Worm (Caenorhabditis elegans) whole organism, L1 larva: Measurements from ENCODE around the gene T27A10.5.

Experiments
- C04F5.9 ChIP-seq: sonication (generic microtip); optimal IDR thresholded peaks from 2 replicates; lab custom pipeline; 2016; ENCODE audit warnings: missing genetic modification characterization, missing compliant biosample characterization
- C34B4.2 ChIP-seq: sonication (generic microtip); optimal IDR thresholded peaks from 2 replicates; lab custom pipeline; 2017; ENCODE audit warnings: mild to moderate bottlenecking, missing genetic modification characterization, missing compliant biosample characterization
- Y116A8C.19 ChIP-seq: sonication (generic microtip); optimal IDR thresholded peaks from 2 replicates; lab custom pipeline; 2016; ENCODE audit warnings: missing compliant biosample characterization, missing genetic modification characterization, borderline replicate concordance
- blmp-1 ChIP-seq: fragments of 150-350 bp; optimal IDR thresholded peaks from 2 replicates; lab custom pipeline; 2014; ENCODE audit warnings: missing biosample characterization, missing genetic modification characterization
- ceh-63 ChIP-seq: fragments of 200-800 bp; sonication (Bioruptor generic); optimal IDR thresholded peaks from 2 replicates; lab custom pipeline; 2018; ENCODE audit warnings: mild to moderate bottlenecking, missing genetic modification characterization, missing compliant biosample characterization
- ceh-8 ChIP-seq: fragments of 200-800 bp; sonication (Bioruptor generic); optimal IDR thresholded peaks from 2 replicates; lab custom pipeline; 2018; ENCODE audit warnings: mild to moderate bottlenecking, missing genetic modification characterization, moderate library complexity, missing compliant biosample characterization
- ceh-88 ChIP-seq: fragments of 200-800 bp; sonication (Bioruptor generic); IDR thresholded peaks from 2 replicates; pipeline ENCODE4 v1.3.6; 2022; ENCODE audit warnings: missing genetic modification characterization, missing compliant biosample characterization
- ces-1 ChIP-seq: fragments of 150-350 bp; optimal IDR thresholded peaks from 2 replicates; lab custom pipeline; 2014; ENCODE audit warnings: missing biosample characterization, missing genetic modification reagents, missing genetic modification characterization
- dpl-1 ChIP-seq, 3 experiments: fragments of 150-350 bp in 2 of 3; sonication (generic microtip) in 1 of 3; optimal IDR thresholded peaks; 2 replicates each; lab custom pipeline; 2014 to 2017; ENCODE audit warnings: missing biosample characterization in 3 of 3, missing genetic modification characterization in 3 of 3, missing genetic modification reagents in 3 of 3
- dsc-1 ChIP-seq: sonication (generic microtip); optimal IDR thresholded peaks from 2 replicates; lab custom pipeline; 2016; ENCODE audit warnings: mild to moderate bottlenecking, missing genetic modification characterization, missing compliant biosample characterization
- efl-1 ChIP-seq, 4 experiments: fragments of 150-350 bp; optimal IDR thresholded peaks in 3 of 4; peaks in 1 of 4; 1 replicate in 1 of 4; 2 replicates in 3 of 4; lab custom pipeline; 2014; ENCODE audit warnings: missing biosample characterization in 2 of 4, missing genetic modification characterization in 2 of 4, missing genetic modification reagents in 2 of 4
- egl-13 ChIP-seq: sonication (generic microtip); optimal IDR thresholded peaks from 2 replicates; lab custom pipeline; 2016; ENCODE audit warnings: missing genotype, missing genetic modification reagents, missing genetic modification characterization, missing compliant biosample characterization
- egl-27 ChIP-seq, 2 experiments: fragments of 150-350 bp in 1 of 2; sonication (generic microtip); optimal IDR thresholded peaks; 3 replicates each; lab custom pipeline; 2017 to 2018; ENCODE audit warnings: missing biosample characterization in 2 of 2, missing genetic modification characterization in 2 of 2, missing genetic modification reagents in 2 of 2
- ets-5 ChIP-seq: fragments of 200-800 bp; sonication (Bioruptor generic); IDR thresholded peaks from 2 replicates; pipeline ENCODE4 v1.3.6; 2022; ENCODE audit warnings: missing genetic modification characterization, missing compliant biosample characterization
- fkh-8 ChIP-seq: sonication (generic microtip); optimal IDR thresholded peaks from 2 replicates; lab custom pipeline; 2016; ENCODE audit warnings: mild to moderate bottlenecking, missing genetic modification characterization, missing compliant biosample characterization
- fos-1 ChIP-seq: fragments of 150-350 bp; optimal IDR thresholded peaks from 2 replicates; lab custom pipeline; 2014; ENCODE audit warnings: missing biosample characterization, missing genetic modification characterization
- grh-1 ChIP-seq: fragments of 200-800 bp; sonication (Bioruptor generic); IDR thresholded peaks from 2 replicates; pipeline ENCODE4 v1.3.6; 2022; ENCODE audit warnings: missing genetic modification reagents, missing genetic modification characterization, missing compliant biosample characterization
- hlh-17 ChIP-seq: fragments of 200-800 bp; sonication (Bioruptor generic); optimal IDR thresholded peaks from 2 replicates; lab custom pipeline; 2018; ENCODE audit warnings: missing genetic modification characterization, mild to moderate bottlenecking, missing compliant biosample characterization, moderate library complexity, borderline replicate concordance
- hpl-2 ChIP-seq: fragments of 150-350 bp; optimal IDR thresholded peaks from 2 replicates; lab custom pipeline; 2014; ENCODE audit warnings: missing biosample characterization, missing genetic modification reagents, missing genetic modification characterization
- irx-1 ChIP-seq: sonication (generic microtip); optimal IDR thresholded peaks from 2 replicates; lab custom pipeline; 2016; ENCODE audit warnings: missing genetic modification characterization, missing compliant biosample characterization
- lin-14 ChIP-seq: fragments of 200-800 bp; sonication (Bioruptor generic); optimal IDR thresholded peaks from 2 replicates; lab custom pipeline; 2018; ENCODE audit warnings: mild to moderate bottlenecking, missing genetic modification characterization, moderate library complexity, missing compliant biosample characterization
- lin-15B ChIP-seq: fragments of 150-350 bp; sonication (generic microtip); optimal IDR thresholded peaks from 3 replicates; lab custom pipeline; 2014; ENCODE audit warnings: missing biosample characterization, missing genetic modification characterization
- lin-35 ChIP-seq, 2 experiments: fragments of 150-350 bp; optimal IDR thresholded peaks; 2 replicates each; lab custom pipeline; 2014; ENCODE audit warnings: missing biosample characterization in 2 of 2, missing genetic modification characterization in 2 of 2, missing genetic modification reagents in 2 of 2
- lir-3 ChIP-seq: sonication (generic microtip); optimal IDR thresholded peaks from 2 replicates; lab custom pipeline; 2016; ENCODE audit warnings: mild to moderate bottlenecking, missing genetic modification characterization, moderate library complexity, missing compliant biosample characterization; ENCODE audit not compliant: poor library complexity
- lsy-2 ChIP-seq, 2 experiments: fragments of 150-350 bp; optimal IDR thresholded peaks; 2 replicates each; lab custom pipeline; 2014; ENCODE audit warnings: missing biosample characterization in 2 of 2, missing genetic modification characterization in 2 of 2
- mab-9 ChIP-seq: fragments of 200-800 bp; sonication (Bioruptor generic); IDR thresholded peaks from 2 replicates; pipeline ENCODE4 v1.3.6; 2022; ENCODE audit warnings: missing genetic modification reagents, missing genetic modification characterization, missing compliant biosample characterization
- mef-2 ChIP-seq: fragments of 150-350 bp; optimal IDR thresholded peaks from 2 replicates; lab custom pipeline; 2014; ENCODE audit warnings: missing biosample characterization, missing genetic modification characterization
- nhr-12 ChIP-seq: sonication (generic microtip); optimal IDR thresholded peaks from 2 replicates; lab custom pipeline; 2017; ENCODE audit warnings: missing biosample characterization, missing genetic modification characterization
- nhr-19 ChIP-seq: fragments of 200-800 bp; sonication (Bioruptor generic); conservative IDR thresholded peaks from 2 replicates; pipeline ENCODE4 v1.3.6; 2022; ENCODE audit warnings: missing genetic modification characterization, missing compliant biosample characterization
- nhr-20 ChIP-seq: sonication (generic microtip); optimal IDR thresholded peaks from 2 replicates; lab custom pipeline; 2016; ENCODE audit warnings: mild to moderate bottlenecking, missing genetic modification characterization, missing compliant biosample characterization
- nhr-28 ChIP-seq: fragments of 150-350 bp; optimal IDR thresholded peaks from 2 replicates; lab custom pipeline; 2014; ENCODE audit warnings: missing biosample characterization, missing genetic modification characterization
- nhr-71 ChIP-seq: sonication (generic microtip); optimal IDR thresholded peaks from 2 replicates; lab custom pipeline; 2016; ENCODE audit warnings: mild to moderate bottlenecking, missing genetic modification characterization, moderate library complexity, missing compliant biosample characterization
- nhr-77 ChIP-seq: fragments of 150-350 bp; optimal IDR thresholded peaks from 2 replicates; lab custom pipeline; 2014; ENCODE audit warnings: missing biosample characterization, missing genetic modification characterization
- nhr-84 ChIP-seq: sonication (generic microtip); optimal IDR thresholded peaks from 2 replicates; lab custom pipeline; 2017; ENCODE audit warnings: missing biosample characterization, missing genetic modification characterization
- nhr-90 ChIP-seq: sonication (generic microtip); optimal IDR thresholded peaks from 2 replicates; lab custom pipeline; 2016; ENCODE audit warnings: mild to moderate bottlenecking, missing genetic modification characterization, missing compliant biosample characterization; ENCODE audit not compliant: poor library complexity
- pag-3 ChIP-seq: sonication (generic microtip); optimal IDR thresholded peaks from 2 replicates; lab custom pipeline; 2017; ENCODE audit warnings: missing genetic modification characterization, mild to moderate bottlenecking, missing compliant biosample characterization, antibody characterized with exemption, borderline replicate concordance; ENCODE audit not compliant: insufficient read depth
- rnt-1 ChIP-seq: sonication (generic microtip); optimal IDR thresholded peaks from 2 replicates; lab custom pipeline; 2016; ENCODE audit warnings: mild to moderate bottlenecking, missing genetic modification characterization, moderate library complexity, missing compliant biosample characterization
- skn-1 ChIP-seq: fragments of 150-350 bp; optimal IDR thresholded peaks from 2 replicates; lab custom pipeline; 2014; ENCODE audit warnings: missing biosample characterization, missing genetic modification characterization
- snpc-4 ChIP-seq: fragments of 150-350 bp; optimal IDR thresholded peaks from 2 replicates; lab custom pipeline; 2014; ENCODE audit warnings: missing biosample characterization, missing genetic modification characterization
- snu-23 ChIP-seq: sonication (generic microtip); optimal IDR thresholded peaks from 2 replicates; lab custom pipeline; 2016; ENCODE audit warnings: missing genetic modification characterization, missing compliant biosample characterization
- tlp-1 ChIP-seq: fragments of 150-350 bp; optimal IDR thresholded peaks from 2 replicates; lab custom pipeline; 2014; ENCODE audit warnings: missing biosample characterization, missing genetic modification characterization
- unc-62 ChIP-seq: fragments of 150-350 bp; optimal IDR thresholded peaks from 2 replicates; lab custom pipeline; 2014; ENCODE audit warnings: missing biosample characterization, missing genetic modification reagents, missing genetic modification characterization
- unc-86 ChIP-seq: sonication (generic microtip); optimal IDR thresholded peaks from 2 replicates; lab custom pipeline; 2016; ENCODE audit warnings: missing genetic modification characterization, missing compliant biosample characterization
- unc-98 ChIP-seq: fragments of 200-800 bp; sonication (Bioruptor generic); IDR thresholded peaks from 2 replicates; pipeline ENCODE4 v1.3.6; 2022; ENCODE audit warnings: missing genetic modification characterization, missing compliant biosample characterization
- vab-15 ChIP-seq: sonication (generic microtip); optimal IDR thresholded peaks from 2 replicates; lab custom pipeline; 2017; ENCODE audit warnings: missing genotype, mild to moderate bottlenecking, missing genetic modification characterization, missing compliant biosample characterization
- xbp-1 ChIP-seq: sonication (generic microtip); optimal IDR thresholded peaks from 2 replicates; lab custom pipeline; 2016; ENCODE audit warnings: missing genetic modification characterization, missing compliant biosample characterization
- zip-4 ChIP-seq: fragments of 200-800 bp; sonication (Bioruptor generic); optimal IDR thresholded peaks from 2 replicates; lab custom pipeline; 2018; ENCODE audit warnings: mild to moderate bottlenecking, missing genetic modification characterization, moderate library complexity, missing compliant biosample characterization
- ztf-4 ChIP-seq: fragments of 150-350 bp; optimal IDR thresholded peaks from 2 replicates; lab custom pipeline; 2014; ENCODE audit warnings: missing biosample characterization, missing genetic modification characterization

Gene T27A10.5

ce11 chrX:3605727-3606126 lies 32.3 kb upstream of the T27A10.5 start, which contains the start of gene C18B2.4 (continued):
- TF ChIP-seq fkh-8 (tag; lab: Kevin White, UChicago) (peak; percentile 74), irx-1 (tag; lab: Kevin White, UChicago) (peak; percentile 23), xbp-1 (tag; lab: Kevin White, UChicago) (peak; percentile 70), ces-1 (no peak), lin-15B (peak; percentile 43), blmp-1 (tag; lab: Kevin White, UChicago) (peak; percentile 42), unc-98 (GFP tag; lab: Robert Waterston, UW) (no peak), grh-1 (GFP tag; lab: Robert Waterston, UW) (no peak), ceh-88 (GFP tag; lab: Robert Waterston, UW) (no peak), hlh-17 (no peak), zip-4 (GFP tag; lab: Kevin White, UChicago) (peak; percentile 51), nhr-28 (tag; lab: Kevin White, UChicago) (no peak), fos-1 (tag; lab: Kevin White, UChicago) (peak; percentile 57), snu-23 (GFP tag; lab: Kevin White, UChicago) (peak; percentile 80), nhr-90 (no peak), lsy-2 (tag; optimal IDR thresholded peaks at IDR 0.05; lab: Kevin White, UChicago) (peak; percentile 25 to 74), nhr-84 (tag; lab: Kevin White, UChicago) (no peak), hpl-2 (GFP tag; lab: Kevin White, UChicago) (no peak), efl-1 (optimal IDR thresholded peaks at IDR 0.05; lab: Kevin White, UChicago) (peak; percentile 43 to 66), efl-1 (GFP tag; optimal IDR thresholded peaks at IDR 0.05 in 1 of 2; lab: Kevin White, UChicago) (peak in 1 of 2 experiments; percentile 36), dpl-1 (GFP tag; optimal IDR thresholded peaks at IDR 0.05; lab: Kevin White, UChicago) (peak; percentile 15 to 49 (median 29)), nhr-20 (tag; lab: Kevin White, UChicago) (peak; percentile 67), mef-2 (tag; lab: Kevin White, UChicago) (no peak), lin-14 (GFP tag; lab: Kevin White, UChicago) (peak; percentile 93), ceh-63 (no peak), ceh-8 (GFP tag; lab: Kevin White, UChicago) (no peak), ztf-4 (no peak), egl-27 (tag; optimal IDR thresholded peaks at IDR 0.05; lab: Kevin White, UChicago) (no peak), nhr-71 (peak; percentile 81), nhr-77 (tag; lab: Kevin White, UChicago) (peak; percentile 66), egl-13 (tag; lab: Kevin White, UChicago) (peak; percentile 48), lin-35 (GFP tag; optimal IDR thresholded peaks at IDR 0.05; lab: Kevin White, UChicago) (peak; percentile 45 to 79), rnt-1 (peak; percentile 67), pag-3 (tag; lab: Kevin White, UChicago) (peak; percentile 91)

ce11 chrX:3602622-3603021 lies 29.2 kb upstream of the T27A10.5 start:
- TF ChIP-seq nhr-19 (0 out of 2 replicates have a peak, but pooled peaks have one; percentile 8), lin-35 (GFP tag; optimal IDR thresholded peaks at IDR 0.05; lab: Kevin White, UChicago) (no peak), mef-2 (tag; lab: Kevin White, UChicago) (no peak), lin-14 (GFP tag; lab: Kevin White, UChicago) (peak; percentile 55), nhr-71 (peak; percentile 48), rnt-1 (peak; percentile 54), nhr-84 (tag; lab: Kevin White, UChicago) (no peak), lin-15B (no peak)

- TF ChIP-seq mab-9 (GFP tag; lab: Robert Waterston, UW) (no peak), dsc-1 (tag; lab: Kevin White, UChicago) (peak; percentile 23), egl-27 (tag; optimal IDR thresholded peaks at IDR 0.05; lab: Kevin White, UChicago) (no peak), tlp-1 (no peak), unc-86 (no peak), pag-3 (tag; lab: Kevin White, UChicago) (peak; percentile 39), ets-5 (GFP tag; lab: Robert Waterston, UW) (no peak), Y116A8C.19 (no peak), zip-4 (GFP tag; lab: Kevin White, UChicago) (no peak), C04F5.9 (no peak), C34B4.2 (no peak), skn-1 (tag; lab: Kevin White, UChicago) (no peak), unc-62 (GFP tag; lab: Kevin White, UChicago) (no peak), snpc-4 (no peak), rnt-1 (peak; percentile 20), ceh-8 (GFP tag; lab: Kevin White, UChicago) (no peak), vab-15 (tag; lab: Kevin White, UChicago) (no peak), lin-14 (GFP tag; lab: Kevin White, UChicago) (peak; percentile 12), hpl-2 (GFP tag; lab: Kevin White, UChicago) (no peak), lir-3 (tag; lab: Kevin White, UChicago) (no peak), nhr-12 (tag; lab: Kevin White, UChicago) (no peak)
These were observed 28.1 kb upstream of the T27A10.5 start, which contains the start of gene C18B2.3 for ce11 chrX:3601531-3601930. TSS of gene C18B2.3 (plus strand) at chrX:3601831.
